Worm (Caenorhabditis elegans) whole organism, L2 larva: ENCODE results near the gene cyp-35A5.

Experiments used
- ama-1 ChIP-seq: fragments of 150-350 bp; optimal IDR thresholded peaks from 2 replicates; lab custom pipeline; 2018; ENCODE audit warnings: inconsistent platforms
- blmp-1 ChIP-seq: sonication (generic microtip); optimal IDR thresholded peaks from 2 replicates; lab custom pipeline; 2017; ENCODE audit warnings: missing genetic modification characterization, mild to moderate bottlenecking, missing compliant biosample characterization, antibody characterized with exemption, moderate library complexity; ENCODE audit not compliant: insufficient read depth
- dmd-4 ChIP-seq: sonication (generic microtip); optimal IDR thresholded peaks from 2 replicates; lab custom pipeline; 2017; ENCODE audit warnings: missing biosample characterization, missing genetic modification characterization
- elt-3 ChIP-seq: sonication (generic microtip); optimal IDR thresholded peaks from 2 replicates; lab custom pipeline; 2017; ENCODE audit warnings: missing biosample characterization, missing genetic modification characterization
- mbf-1 ChIP-seq: sonication (generic microtip); optimal IDR thresholded peaks from 2 replicates; lab custom pipeline; 2017; ENCODE audit warnings: missing biosample characterization, missing genetic modification characterization
- nhr-12 ChIP-seq: fragments of 150-350 bp; optimal IDR thresholded peaks from 2 replicates; lab custom pipeline; 2014; ENCODE audit warnings: missing biosample characterization, missing genetic modification characterization
- nhr-23 ChIP-seq: fragments of 150-350 bp; optimal IDR thresholded peaks from 2 replicates; lab custom pipeline; 2014; ENCODE audit warnings: missing biosample characterization, missing genetic modification reagents, missing genetic modification characterization
- nhr-237 ChIP-seq: fragments of 150-350 bp; optimal IDR thresholded peaks from 2 replicates; lab custom pipeline; 2014; ENCODE audit warnings: missing biosample characterization, missing genetic modification characterization
- unc-39 ChIP-seq: fragments of 150-350 bp; optimal IDR thresholded peaks from 2 replicates; lab custom pipeline; 2014; ENCODE audit warnings: missing biosample characterization, missing genetic modification characterization
- unc-62 ChIP-seq: fragments of 150-350 bp; optimal IDR thresholded peaks from 2 replicates; lab custom pipeline; 2014; ENCODE audit warnings: missing biosample characterization, missing genetic modification reagents, missing genetic modification characterization

DNA sequence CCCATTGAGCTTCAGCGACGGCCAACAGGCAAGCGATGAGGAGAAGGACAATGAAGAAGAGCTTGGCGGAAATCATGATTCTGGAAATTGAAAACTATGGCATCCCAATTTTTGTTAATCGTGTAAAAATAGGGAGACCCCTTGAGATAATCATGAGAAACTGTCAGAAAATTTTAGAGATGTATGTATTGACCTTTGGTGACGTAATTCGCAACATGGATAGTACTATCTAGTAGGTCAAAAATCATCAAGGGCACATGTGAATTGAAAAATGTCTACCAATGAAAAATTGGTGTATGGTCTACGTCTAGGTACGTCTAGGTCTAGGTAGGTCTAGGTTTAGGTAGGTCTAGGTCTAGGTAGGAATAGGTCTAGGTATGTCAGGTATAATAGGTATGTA lies 42.9 kb downstream of the cyp-35A5 start, which contains the start of gene nlp-34:
- TF ChIP-seq unc-39 (tag; lab: Kevin White, UChicago) (no peak), mbf-1 (tag; lab: Kevin White, UChicago) (no peak), ama-1 (lab: Kevin White, UChicago) (no peak), unc-62 (GFP tag; lab: Kevin White, UChicago) (no peak), nhr-12 (tag; lab: Kevin White, UChicago) (no peak), elt-3 (tag; lab: Kevin White, UChicago) (no peak), nhr-237 (tag; lab: Kevin White, UChicago) (no peak), blmp-1 (tag; lab: Kevin White, UChicago) (no peak), nhr-23 (no peak), dmd-4 (tag; lab: Kevin White, UChicago) (no peak)
